Worm (Caenorhabditis elegans) whole organism, young adult: ENCODE measurements around the gene him-14.

Experiments
- B0261.1 ChIP-seq: sonication (generic microtip); optimal IDR thresholded peaks from 2 replicates; lab custom pipeline; 2016; ENCODE audit warnings: mild to moderate bottlenecking, missing genetic modification characterization, moderate library complexity, missing compliant biosample characterization
- D2030.7 ChIP-seq: fragments of 200-800 bp; sonication (Bioruptor generic); IDR thresholded peaks from 2 replicates; pipeline ENCODE4 v1.3.6; 2022; ENCODE audit warnings: missing genetic modification reagents, missing genetic modification characterization, missing compliant biosample characterization
- F33H1.4 ChIP-seq: fragments of 200-800 bp; sonication (Bioruptor generic); IDR thresholded peaks from 2 replicates; pipeline ENCODE4 v1.3.6; 2022; ENCODE audit warnings: missing genetic modification reagents, missing genetic modification characterization, missing compliant biosample characterization
- F39B2.1 ChIP-seq: fragments of 200-800 bp; sonication (Bioruptor generic); IDR thresholded peaks from 2 replicates; pipeline ENCODE4 v1.3.6; 2022; ENCODE audit warnings: missing genetic modification reagents, missing genetic modification characterization, missing compliant biosample characterization
- attf-5 ChIP-seq: fragments of 200-800 bp; sonication (Bioruptor generic); optimal IDR thresholded peaks from 2 replicates; lab custom pipeline; 2018; ENCODE audit warnings: mild to moderate bottlenecking, missing genetic modification characterization, missing compliant biosample characterization
- cebp-1 ChIP-seq, 2 experiments: fragments of 200-800 bp in 1 of 2; sonication (Bioruptor generic) in 1 of 2; sonication (generic microtip) in 1 of 2; IDR thresholded peaks in 1 of 2; optimal IDR thresholded peaks in 1 of 2; 2 replicates each; pipeline versions ENCODE4 v1.3.6 to Lab custom; 2017 to 2022; ENCODE audit warnings: missing compliant biosample characterization in 2 of 2, missing genetic modification characterization in 2 of 2, mild to moderate bottlenecking in 1 of 2, missing genetic modification reagents in 1 of 2, moderate library complexity in 1 of 2
- cebp-2 ChIP-seq: fragments of 200-800 bp; sonication (Bioruptor generic); IDR thresholded peaks from 2 replicates; pipeline ENCODE4 v1.3.6; 2022; ENCODE audit warnings: missing genetic modification characterization, missing compliant biosample characterization
- ceh-27 ChIP-seq: fragments of 200-800 bp; sonication (Bioruptor generic); optimal IDR thresholded peaks from 2 replicates; lab custom pipeline; 2018; ENCODE audit warnings: mild to moderate bottlenecking, missing genetic modification characterization, moderate library complexity, missing compliant biosample characterization
- ceh-58 ChIP-seq: fragments of 200-800 bp; sonication (Bioruptor generic); IDR thresholded peaks from 2 replicates; pipeline ENCODE4 v1.3.6; 2022; ENCODE audit warnings: missing genetic modification characterization, missing compliant biosample characterization
- ceh-91 ChIP-seq: fragments of 200-800 bp; sonication (Bioruptor generic); IDR thresholded peaks from 2 replicates; pipeline ENCODE4 v1.3.6; 2022; ENCODE audit warnings: missing genetic modification reagents, missing genetic modification characterization, missing compliant biosample characterization
- dox-1 ChIP-seq: fragments of 200-800 bp; sonication (Bioruptor generic); IDR thresholded peaks from 2 replicates; pipeline ENCODE4 v1.3.6; 2022; ENCODE audit warnings: missing genetic modification reagents, missing genetic modification characterization, missing compliant biosample characterization
- dpl-1 ChIP-seq: fragments of 150-350 bp; optimal IDR thresholded peaks from 2 replicates; lab custom pipeline; 2014; ENCODE audit warnings: missing biosample characterization, missing genetic modification reagents, missing genetic modification characterization
- efl-1 ChIP-seq: fragments of 150-350 bp; optimal IDR thresholded peaks from 2 replicates; lab custom pipeline; 2014; ENCODE audit warnings: missing biosample characterization, missing genetic modification reagents, missing genetic modification characterization
- egl-44 ChIP-seq: fragments of 200-800 bp; sonication (Bioruptor generic); IDR thresholded peaks from 2 replicates; pipeline ENCODE4 v1.3.6; 2022; ENCODE audit warnings: missing genetic modification reagents, missing genetic modification characterization, missing compliant biosample characterization
- hlh-12 ChIP-seq: sonication (generic microtip); optimal IDR thresholded peaks from 2 replicates; lab custom pipeline; 2016; ENCODE audit warnings: missing genetic modification characterization, missing compliant biosample characterization
- hmg-1.2 ChIP-seq: fragments of 200-800 bp; sonication (Bioruptor generic); IDR thresholded peaks from 2 replicates; pipeline ENCODE4 v1.3.6; 2022; ENCODE audit warnings: missing genetic modification reagents, missing genetic modification characterization, missing compliant biosample characterization
- let-607 ChIP-seq, 2 experiments: fragments of 200-800 bp in 1 of 2; sonication (Bioruptor generic) in 1 of 2; sonication (generic microtip) in 1 of 2; optimal IDR thresholded peaks; 2 replicates each; lab custom pipeline; 2016 to 2018; ENCODE audit warnings: mild to moderate bottlenecking in 2 of 2, missing compliant biosample characterization in 2 of 2, missing genetic modification characterization in 2 of 2, moderate library complexity in 2 of 2, missing genotype in 1 of 2
- lin-35 ChIP-seq, 3 experiments: fragments of 150-350 bp in 2 of 3; sonication (generic microtip) in 1 of 3; optimal IDR thresholded peaks; 2 replicates each; lab custom pipeline; 2014 to 2018; ENCODE audit warnings: missing biosample characterization in 3 of 3, missing genetic modification characterization in 3 of 3, missing genetic modification reagents in 3 of 3
- lin-40 ChIP-seq: sonication (generic microtip); optimal IDR thresholded peaks from 2 replicates; lab custom pipeline; 2016; ENCODE audit warnings: missing genetic modification characterization, mild to moderate bottlenecking, missing compliant biosample characterization, missing genotype, missing genetic modification reagents
- lin-54 ChIP-seq: fragments of 200-800 bp; sonication (Bioruptor generic); optimal IDR thresholded peaks from 2 replicates; lab custom pipeline; 2018; ENCODE audit warnings: mild to moderate bottlenecking, missing genetic modification characterization, missing compliant biosample characterization
- lsl-1 ChIP-seq: fragments of 200-800 bp; sonication (Bioruptor generic); optimal IDR thresholded peaks from 2 replicates; lab custom pipeline; 2018; ENCODE audit warnings: mild to moderate bottlenecking, missing genetic modification characterization, moderate library complexity, missing compliant biosample characterization
- madf-3 ChIP-seq: fragments of 200-800 bp; sonication (Bioruptor generic); IDR thresholded peaks from 2 replicates; pipeline ENCODE4 v1.3.6; 2022; ENCODE audit warnings: missing genetic modification reagents, missing genetic modification characterization, missing compliant biosample characterization
- madf-6 ChIP-seq: fragments of 200-800 bp; sonication (Bioruptor generic); IDR thresholded peaks from 2 replicates; pipeline ENCODE4 v1.3.6; 2022; ENCODE audit warnings: missing genetic modification reagents, missing genetic modification characterization, missing compliant biosample characterization
- madf-8 ChIP-seq: fragments of 200-800 bp; sonication (Bioruptor generic); conservative IDR thresholded peaks from 2 replicates; pipeline ENCODE4 v1.3.6; 2022; ENCODE audit warnings: missing genetic modification reagents, missing genetic modification characterization, missing compliant biosample characterization
- mcd-1 ChIP-seq: fragments of 200-800 bp; sonication (Bioruptor generic); IDR thresholded peaks from 2 replicates; pipeline ENCODE4 v1.3.6; 2022; ENCODE audit warnings: missing genetic modification reagents, missing genetic modification characterization, missing compliant biosample characterization
- nhr-179 ChIP-seq: sonication (generic microtip); optimal IDR thresholded peaks from 2 replicates; lab custom pipeline; 2016; ENCODE audit warnings: mild to moderate bottlenecking, missing genetic modification characterization, missing compliant biosample characterization
- nhr-80 ChIP-seq: sonication (generic microtip); optimal IDR thresholded peaks from 2 replicates; lab custom pipeline; 2016; ENCODE audit warnings: missing genetic modification characterization, missing compliant biosample characterization
- snpc-1.1 ChIP-seq: sonication (generic microtip); optimal IDR thresholded peaks from 2 replicates; lab custom pipeline; 2017; ENCODE audit warnings: missing genetic modification characterization, mild to moderate bottlenecking, missing compliant biosample characterization, antibody characterized with exemption, moderate library complexity, missing genotype, missing genetic modification reagents; ENCODE audit not compliant: insufficient read depth
- snpc-1.3 ChIP-seq: sonication (generic microtip); optimal IDR thresholded peaks from 2 replicates; lab custom pipeline; 2017; ENCODE audit warnings: missing genetic modification characterization, mild to moderate bottlenecking, missing compliant biosample characterization, antibody characterized with exemption, moderate library complexity, missing genotype, missing genetic modification reagents; ENCODE audit not compliant: insufficient read depth
- snpc-3.4 ChIP-seq: sonication (generic microtip); optimal IDR thresholded peaks from 2 replicates; lab custom pipeline; 2017; ENCODE audit warnings: missing genetic modification characterization, mild to moderate bottlenecking, missing compliant biosample characterization, antibody characterized with exemption, moderate library complexity, missing genotype, missing genetic modification reagents
- snpc-4 ChIP-seq, 5 experiments: fragments of 150-350 bp in 1 of 5; sonication (generic microtip) in 4 of 5; optimal IDR thresholded peaks; 2 replicates each; lab custom pipeline; 2014 to 2018; ENCODE audit warnings: missing genetic modification characterization in 5 of 5, missing biosample characterization in 3 of 5, antibody characterized with exemption in 2 of 5, mild to moderate bottlenecking in 2 of 5, missing compliant biosample characterization in 2 of 5, missing genotype in 2 of 5, moderate library complexity in 2 of 5, missing genetic modification reagents in 1 of 5
- tbp1 ChIP-seq: fragments of 200-800 bp; sonication (Bioruptor generic); optimal IDR thresholded peaks from 2 replicates; lab custom pipeline; 2018; ENCODE audit warnings: mild to moderate bottlenecking, missing genetic modification characterization, missing compliant biosample characterization
- tlf-1 ChIP-seq: fragments of 200-800 bp; sonication (Bioruptor generic); optimal IDR thresholded peaks from 2 replicates; lab custom pipeline; 2018; ENCODE audit warnings: mild to moderate bottlenecking, missing genetic modification characterization, missing compliant biosample characterization
- unc-62 ChIP-seq: fragments of 150-350 bp; optimal IDR thresholded peaks from 2 replicates; lab custom pipeline; 2014; ENCODE audit warnings: missing biosample characterization, missing genetic modification reagents, missing genetic modification characterization

The him-14 gene

DNA sequence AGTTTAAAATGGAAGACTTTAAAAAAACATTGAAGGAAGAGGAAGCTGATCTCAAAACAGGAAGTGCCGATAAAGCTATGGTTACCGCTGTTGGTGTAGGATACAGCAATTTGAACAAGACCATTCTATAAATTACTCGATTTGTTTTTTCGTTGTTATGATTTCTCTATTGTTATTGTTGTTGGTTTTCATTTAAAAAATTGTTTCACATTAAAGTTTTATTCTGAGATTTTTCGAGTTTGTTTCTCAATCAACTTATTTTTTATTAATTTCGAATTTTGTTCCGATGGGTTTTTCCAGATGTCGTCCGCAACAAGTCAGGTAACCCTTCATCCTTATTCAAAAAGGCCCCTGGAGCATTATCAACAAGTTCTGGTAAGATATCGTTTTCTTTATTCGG, 18.0 kb downstream of the him-14 start, which contains the start of gene ZK1127.12 (continued):
- no peak for TF ChIP-seq ceh-91 (GFP tag; lab: Robert Waterston, UW)

DNA sequence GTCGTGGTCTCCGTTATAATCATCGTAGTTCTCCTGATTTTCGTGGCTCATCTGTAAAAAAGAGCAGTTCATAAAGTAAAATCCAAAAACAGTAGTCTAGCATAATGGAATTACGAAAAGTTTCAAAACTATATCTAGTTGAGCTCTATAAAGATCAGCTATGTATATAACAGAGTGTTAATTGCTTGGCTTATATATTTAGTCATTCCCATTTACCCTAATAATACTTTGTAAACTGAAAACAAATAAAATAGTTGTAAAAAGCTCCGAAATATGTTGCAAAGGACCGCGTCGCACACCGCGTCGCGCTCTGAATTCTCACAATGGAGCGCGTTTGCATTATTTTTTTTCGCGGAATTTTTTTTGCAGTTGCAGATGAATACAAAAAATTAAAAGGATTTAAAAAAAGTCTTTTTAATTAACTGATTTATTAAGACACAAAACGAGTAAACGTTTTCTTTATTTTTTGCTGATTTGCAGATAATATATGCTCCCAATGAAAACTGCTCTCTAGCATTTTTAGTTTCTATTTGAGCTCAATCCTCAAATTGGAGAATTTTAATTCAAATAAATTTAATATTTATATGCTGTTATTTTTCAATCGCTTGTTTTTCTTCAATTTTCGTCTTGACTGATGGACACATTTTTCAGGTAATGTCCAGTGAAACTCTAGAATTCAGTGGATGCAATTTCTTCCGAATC, 19.6 kb downstream of the him-14 start, which contains the start of the genes tcer-1 and ZK1127.5:
TSS of gene tcer-1 (minus strand) at position 51 of the 702 bp plus-strand sequence.
TSS of gene ZK1127.5 (plus strand) at position 652 of the 702 bp plus-strand sequence.
- TF ChIP-seq hmg-1.2 (GFP tag; lab: Robert Waterston, UW) = peak; percentile 39; the same call in 1 of the 2 replicates
- TF ChIP-seq snpc-1.3 = peak; percentile 56
- TF ChIP-seq madf-6 (GFP tag; lab: Robert Waterston, UW) = peak; percentile 69
- TF ChIP-seq lin-40 (tag; lab: Kevin White, UChicago) = no peak
- no peak for TF ChIP-seq egl-44 (GFP tag; lab: Robert Waterston, UW)
- no peak for TF ChIP-seq cebp-1 (GFP tag; IDR thresholded peaks at IDR 0.05; lab: Robert Waterston, UW)
- TF ChIP-seq cebp-1 (tag; optimal IDR thresholded peaks at IDR 0.05; lab: Kevin White, UChicago) = peak; percentile 1
- TF ChIP-seq hlh-12 = no peak
- TF ChIP-seq dpl-1 (GFP tag; lab: Kevin White, UChicago) = peak; percentile 63
- no peak for TF ChIP-seq let-607 (tag; optimal IDR thresholded peaks at IDR 0.05; lab: Kevin White, UChicago)
- TF ChIP-seq nhr-80 (tag; lab: Kevin White, UChicago) = peak; percentile 1
- TF ChIP-seq tbp1 (GFP tag; lab: Kevin White, UChicago) = peak; percentile 26
- TF ChIP-seq cebp-2 = no peak
- TF ChIP-seq efl-1 = peak; percentile 87
- 0 out of 2 replicates have a peak, but pooled peaks have one; percentile 13 for TF ChIP-seq D2030.7 (GFP tag; lab: Robert Waterston, UW)
- TF ChIP-seq ceh-91 (GFP tag; lab: Robert Waterston, UW) = peak; percentile 57; the same call in 1 of the 2 replicates
- peak; percentile 95 for TF ChIP-seq madf-3 (GFP tag; lab: Robert Waterston, UW)
- no peak for TF ChIP-seq tlf-1 (GFP tag; lab: Kevin White, UChicago)
- no peak for TF ChIP-seq F39B2.1 (GFP tag; lab: Robert Waterston, UW)
- TF ChIP-seq snpc-1.1 (tag; lab: Kevin White, UChicago) = peak; percentile 31
- no peak for TF ChIP-seq nhr-179
- TF ChIP-seq attf-5 (GFP tag; lab: Kevin White, UChicago) = peak; percentile 69
- TF ChIP-seq B0261.1 (tag; lab: Kevin White, UChicago) = no peak
- peak in 1 of 3 experiments; percentile 57 for TF ChIP-seq lin-35 (GFP tag; optimal IDR thresholded peaks at IDR 0.05; lab: Kevin White, UChicago)
- no peak for TF ChIP-seq ceh-27 (GFP tag; lab: Kevin White, UChicago)
- TF ChIP-seq ceh-58 (GFP tag; lab: Robert Waterston, UW) = no peak
- TF ChIP-seq unc-62 (GFP tag; lab: Kevin White, UChicago) = no peak
- TF ChIP-seq mcd-1 = peak; percentile 94
- TF ChIP-seq snpc-4 (GFP tag; optimal IDR thresholded peaks at IDR 0.05; lab: Kevin White, UChicago) = no peak
- peak in 3 of 4 experiments; percentile 8 to 16 (median 13) for TF ChIP-seq snpc-4 (tag; optimal IDR thresholded peaks at IDR 0.05; lab: Kevin White, UChicago)
- TF ChIP-seq lsl-1 (GFP tag; lab: Kevin White, UChicago) = peak; percentile 65
- peak; percentile 60 for TF ChIP-seq madf-8 (GFP tag; lab: Robert Waterston, UW)
- TF ChIP-seq F33H1.4 (GFP tag; lab: Robert Waterston, UW) = 0 out of 2 replicates have a peak, but pooled peaks have one; percentile 44
- peak; percentile 47 for TF ChIP-seq snpc-3.4 (tag; lab: Kevin White, UChicago)
- TF ChIP-seq lin-54 (GFP tag; lab: Kevin White, UChicago) = peak; percentile 60
- TF ChIP-seq dox-1 = peak; percentile 79
